Fruit fly (Drosophila melanogaster) whole organism, pupa: ENCODE measurements around the gene CG1910.

Source experiments
- CG10348 ChIP-seq: fragments of 200-800 bp; sonication (Bioruptor generic); IDR thresholded peaks from 2 replicates; pipeline ENCODE4 v1.3.6; 2022; ENCODE audit warnings: missing biosample characterization, missing genetic modification characterization
- EcR ChIP-seq: fragments of 200-800 bp; sonication (Bioruptor generic); optimal IDR thresholded peaks from 3 replicates; lab custom pipeline; 2019; ENCODE audit warnings: missing biosample characterization, missing genetic modification characterization, mild to moderate bottlenecking, moderate library complexity, missing genetic modification reagents
- Pif1A ChIP-seq: fragments of 200-800 bp; sonication (Bioruptor generic); optimal IDR thresholded peaks from 3 replicates; lab custom pipeline; 2016; ENCODE audit warnings: missing biosample characterization, missing genetic modification characterization
- Snoo ChIP-seq: fragments of 200-800 bp; sonication (Bioruptor generic); optimal IDR thresholded peaks from 3 replicates; lab custom pipeline; 2017; ENCODE audit warnings: missing biosample characterization, mild to moderate bottlenecking, missing genetic modification characterization, inconsistent platforms

- no peak for TF ChIP-seq CG10348
- TF ChIP-seq EcR (GFP tag; lab: Kevin White, UChicago) = no peak
- TF ChIP-seq Snoo (tag; lab: Kevin White, UChicago) = no peak
- peak; percentile 3 for TF ChIP-seq Pif1A (GFP tag; lab: Kevin White, UChicago)
Measured at dm6 chr3R:31712585-31712984, 34.9 kb upstream of the CG1910 start.
